Worm (Caenorhabditis elegans) whole organism, late embryonic: ENCODE results near the gene pes-9.

Experiments
- C38D4.7 ChIP-seq: fragments of 200-800 bp; sonication (Bioruptor generic); optimal IDR thresholded peaks from 2 replicates; lab custom pipeline; 2018; ENCODE audit warnings: mild to moderate bottlenecking, missing genetic modification characterization, moderate library complexity, missing compliant biosample characterization
- F13H6.1 ChIP-seq: sonication (generic microtip); optimal IDR thresholded peaks from 2 replicates; lab custom pipeline; 2016; ENCODE audit warnings: missing genetic modification characterization, missing compliant biosample characterization
- ama-1 ChIP-seq: fragments of 150-350 bp; optimal IDR thresholded peaks from 2 replicates; lab custom pipeline; 2014
- ceh-18 ChIP-seq: sonication (generic microtip); optimal IDR thresholded peaks from 2 replicates; lab custom pipeline; 2016; ENCODE audit warnings: missing genetic modification characterization, missing compliant biosample characterization
- ceh-31 ChIP-seq: sonication (generic microtip); optimal IDR thresholded peaks from 2 replicates; lab custom pipeline; 2016; ENCODE audit warnings: missing genetic modification characterization, missing compliant biosample characterization
- dmd-4 ChIP-seq: sonication (generic microtip); optimal IDR thresholded peaks from 2 replicates; lab custom pipeline; 2016; ENCODE audit warnings: borderline replicate concordance, missing genetic modification characterization, missing compliant biosample characterization
- elt-2 ChIP-seq: sonication (generic microtip); optimal IDR thresholded peaks from 2 replicates; lab custom pipeline; 2016; ENCODE audit warnings: missing genetic modification reagents, missing genetic modification characterization, missing compliant biosample characterization
- ets-4 ChIP-seq: sonication (generic microtip); optimal IDR thresholded peaks from 2 replicates; lab custom pipeline; 2016; ENCODE audit warnings: missing genetic modification characterization, missing compliant biosample characterization
- madf-2 ChIP-seq: sonication (generic microtip); optimal IDR thresholded peaks from 2 replicates; lab custom pipeline; 2017; ENCODE audit warnings: missing genetic modification characterization, missing compliant biosample characterization
- pax-1 ChIP-seq: fragments of 150-350 bp; optimal IDR thresholded peaks from 2 replicates; lab custom pipeline; 2014; ENCODE audit warnings: missing biosample characterization, missing genetic modification characterization
- syd-9 ChIP-seq: sonication (generic microtip); optimal IDR thresholded peaks from 2 replicates; lab custom pipeline; 2016; ENCODE audit warnings: mild to moderate bottlenecking, missing genetic modification characterization, moderate library complexity, missing compliant biosample characterization
- tbx-2 ChIP-seq: sonication (generic microtip); optimal IDR thresholded peaks from 2 replicates; lab custom pipeline; 2016; ENCODE audit warnings: missing genetic modification characterization, missing compliant biosample characterization
- unc-55 ChIP-seq: sonication (generic microtip); optimal IDR thresholded peaks from 2 replicates; lab custom pipeline; 2017; ENCODE audit warnings: missing biosample characterization, missing genetic modification reagents, missing genetic modification characterization

ce11 chrV:14617711-14618110 lies 20.9 kb upstream of the pes-9 start:
- TF ChIP-seq dmd-4 (no peak), ceh-31 (tag; lab: Kevin White, UChicago) (peak; percentile 86), pax-1 (tag; lab: Kevin White, UChicago) (no peak), ets-4 (tag; lab: Kevin White, UChicago) (no peak), elt-2 (tag; lab: Kevin White, UChicago) (no peak), tbx-2 (tag; lab: Kevin White, UChicago) (no peak), ceh-18 (tag; lab: Kevin White, UChicago) (no peak), ama-1 (lab: Kevin White, UChicago) (no peak), F13H6.1 (tag; lab: Kevin White, UChicago) (no peak), C38D4.7 (GFP tag; lab: Kevin White, UChicago) (no peak), madf-2 (no peak), syd-9 (tag; lab: Kevin White, UChicago) (no peak), unc-55 (no peak)
